Fruit fly (Drosophila melanogaster): Measurements from ENCODE around the gene cib.

cib gene

DNA sequence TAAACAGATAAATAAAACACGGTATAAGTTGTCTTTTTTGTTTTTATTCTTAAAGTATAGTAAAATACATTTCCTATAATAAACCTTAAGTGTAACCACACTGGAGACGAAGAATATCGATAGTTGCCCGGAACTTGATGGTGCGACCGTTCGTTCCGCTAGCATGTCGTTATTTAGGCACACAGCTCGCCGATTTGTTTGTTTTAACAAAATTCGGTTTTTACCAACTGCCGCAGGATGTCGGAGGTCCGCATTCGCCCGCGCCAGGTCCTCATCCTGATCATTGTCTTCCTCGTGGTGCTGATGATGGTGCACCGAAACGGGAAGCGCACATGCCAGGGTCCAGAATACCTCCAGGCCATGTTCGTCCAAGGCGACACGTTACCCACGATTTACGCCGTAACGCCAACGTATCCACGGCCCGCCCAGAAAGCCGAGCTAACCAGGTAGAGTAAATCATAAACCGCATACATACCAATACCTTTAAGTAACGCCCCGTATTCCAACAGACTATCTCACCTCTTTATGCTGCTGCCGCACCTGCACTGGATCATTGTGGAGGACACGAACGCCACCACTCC lies 25.2 kb downstream of the cib start, which contains the start of gene GlcAT-I (continued):
- TF ChIP-seq oc (tag; optimal IDR thresholded peaks at IDR 0.05) (no peak), HmgZ (tag; optimal IDR thresholded peaks at IDR 0.05) (peak; percentile 22), CG10543 (GFP tag; optimal IDR thresholded peaks at IDR 0.05) (no peak), Abd-B (GFP tag; optimal IDR thresholded peaks at IDR 0.05) (no peak), YL-1 (GFP tag; optimal IDR thresholded peaks at IDR 0.05) (peak; percentile 40), grau (tag; optimal IDR thresholded peaks at IDR 0.05) (no peak), h (optimal IDR thresholded peaks at IDR 0.05) (no peak), vvl (GFP tag; IDR thresholded peaks at IDR 0.05) (peak; percentile 24; the same call in 1 of the 2 replicates), nmo (GFP tag; optimal IDR thresholded peaks at IDR 0.05) (peak; percentile 4), HLH4C (GFP tag; IDR thresholded peaks at IDR 0.05; ENCODE audit: partially characterized antibody) (no peak), CG14860 (GFP tag; IDR thresholded peaks at IDR 0.05; ENCODE audit: partially characterized antibody) (0 out of 3 replicates have a peak, but pooled peaks have one; percentile 43), hbn (GFP tag; IDR thresholded peaks at IDR 0.05; ENCODE audit: partially characterized antibody) (0 out of 2 replicates have a peak, but pooled peaks have one; percentile 28), peb (GFP tag; IDR thresholded peaks at IDR 0.05) (no peak), CG9437 (GFP tag; optimal IDR thresholded peaks at IDR 0.05) (peak; percentile 81), E2f2 (GFP tag; IDR thresholded peaks at IDR 0.05) (no peak; the same call in 1 of the 2 replicates), unc-4 (GFP tag; IDR thresholded peaks at IDR 0.05; ENCODE audit: partially characterized antibody) (peak; percentile 60), Sin3A (optimal IDR thresholded peaks at IDR 0.05) (peak; percentile 13), BEAF-32 (GFP tag; optimal IDR thresholded peaks at IDR 0.05) (peak; percentile 73), CG10209 (GFP tag; optimal IDR thresholded peaks at IDR 0.05) (no peak), gcm2 (GFP tag; optimal IDR thresholded peaks at IDR 0.05) (no peak), CG14710 (tag; optimal IDR thresholded peaks at IDR 0.05) (peak; percentile 99), CG32772 (GFP tag; IDR thresholded peaks at IDR 0.05) (no peak), CG14014 (GFP tag; IDR thresholded peaks at IDR 0.05) (no peak), CG16813 (GFP tag; IDR thresholded peaks at IDR 0.05; ENCODE audit: partially characterized antibody) (peak; percentile 58), otp (GFP tag; IDR thresholded peaks at IDR 0.05) (no peak), gsb (GFP tag; IDR thresholded peaks at IDR 0.05) (no peak), Dref (GFP tag; IDR thresholded peaks at IDR 0.05) (peak; percentile 65), CG12071 (GFP tag; optimal IDR thresholded peaks at IDR 0.05) (no peak), fd102C (GFP tag; optimal IDR thresholded peaks at IDR 0.05) (no peak), sna (GFP tag; IDR thresholded peaks at IDR 0.05; ENCODE audit: partially characterized antibody) (0 out of 2 replicates have a peak, but pooled peaks have one; percentile 44), ranshi (GFP tag; IDR thresholded peaks at IDR 0.05) (no peak), amos (GFP tag; IDR thresholded peaks at IDR 0.05; ENCODE audit: partially characterized antibody) (peak; percentile 62), CG18599 (GFP tag; optimal IDR thresholded peaks at IDR 0.05) (no peak), CG17912 (GFP tag; optimal IDR thresholded peaks at IDR 0.05) (no peak), usp (GFP tag; optimal IDR thresholded peaks at IDR 0.05) (no peak), Hmx (GFP tag; optimal IDR thresholded peaks at IDR 0.05) (no peak), Bdp1 (GFP tag; optimal IDR thresholded peaks at IDR 0.05) (no peak), pb (GFP tag; optimal IDR thresholded peaks at IDR 0.05) (no peak), phol (tag; optimal IDR thresholded peaks at IDR 0.05) (no peak), CG4820 (GFP tag; optimal IDR thresholded peaks at IDR 0.05) (no peak), Scr (GFP tag; IDR thresholded peaks at IDR 0.05; ENCODE audit: partially characterized antibody) (peak; percentile 61), CG6791 (GFP tag; IDR thresholded peaks at IDR 0.05; ENCODE audit: partially characterized antibody) (peak; percentile 57; the same call in 2 of the 3 replicates), toy (GFP tag; IDR thresholded peaks at IDR 0.05) (no peak), H2.0 (GFP tag; IDR thresholded peaks at IDR 0.05) (no peak), MESR4 (GFP tag; optimal IDR thresholded peaks at IDR 0.05) (peak; percentile 62), caup (GFP tag; optimal IDR thresholded peaks at IDR 0.05; ENCODE audit: severe bottlenecking) (no peak), chn (GFP tag; optimal IDR thresholded peaks at IDR 0.05) (no peak), Ets65A (GFP tag) (peak; percentile 60), mirr (GFP tag; optimal IDR thresholded peaks at IDR 0.05) (no peak), Atf-2 (GFP tag; optimal IDR thresholded peaks at IDR 0.05) (no peak)
